Worm (Caenorhabditis elegans): ENCODE results near the gene T08G5.1.
"Not testable (repeated sequence)": the region's sequence is repeated elsewhere in the genome, so short reads cannot be mapped to it uniquely, and the experiment has no call there.

ce11 chrV:14049274-14049673 lies 30.7 kb downstream of the T08G5.1 start, which contains the start of gene F58D12.1:
- not testable (repeated sequence) for TF ChIP-seq lin-39 (tag; optimal IDR thresholded peaks at IDR 0.05); nhr-11 (tag; optimal IDR thresholded peaks at IDR 0.05); ceh-82 (tag; optimal IDR thresholded peaks at IDR 0.05); ztf-11 (tag; optimal IDR thresholded peaks at IDR 0.05); snu-23 (GFP tag; optimal IDR thresholded peaks at IDR 0.05)
